Worm (Caenorhabditis elegans) whole organism, L2 larva: Measurements from ENCODE around the gene pals-22.

ENCODE experiments used
- C34F6.9 ChIP-seq: fragments of 150-350 bp; optimal IDR thresholded peaks from 2 replicates; lab custom pipeline; 2014; ENCODE audit warnings: missing biosample characterization, missing genetic modification characterization
- F13H6.1 ChIP-seq: sonication (generic microtip); optimal IDR thresholded peaks from 2 replicates; lab custom pipeline; 2016; ENCODE audit warnings: missing genetic modification characterization, missing compliant biosample characterization
- Y55F3AM.14 ChIP-seq: fragments of 200-800 bp; sonication (Bioruptor generic); optimal IDR thresholded peaks from 2 replicates; lab custom pipeline; 2018; ENCODE audit warnings: mild to moderate bottlenecking, missing genetic modification characterization, missing compliant biosample characterization
- aly-2 ChIP-seq: fragments of 150-350 bp; optimal IDR thresholded peaks from 2 replicates; lab custom pipeline; 2014; ENCODE audit warnings: missing biosample characterization, missing genetic modification characterization
- blmp-1 ChIP-seq: sonication (generic microtip); optimal IDR thresholded peaks from 2 replicates; lab custom pipeline; 2017; ENCODE audit warnings: missing genetic modification characterization, mild to moderate bottlenecking, missing compliant biosample characterization, antibody characterized with exemption, moderate library complexity; ENCODE audit not compliant: insufficient read depth
- ceh-16 ChIP-seq: fragments of 150-350 bp; optimal IDR thresholded peaks from 2 replicates; lab custom pipeline; 2014; ENCODE audit warnings: missing biosample characterization, missing genetic modification characterization
- ceh-82 ChIP-seq: fragments of 150-350 bp; optimal IDR thresholded peaks from 2 replicates; lab custom pipeline; 2014; ENCODE audit warnings: missing biosample characterization, missing genetic modification characterization
- crh-2 ChIP-seq: sonication (generic microtip); optimal IDR thresholded peaks from 2 replicates; lab custom pipeline; 2017; ENCODE audit warnings: missing biosample characterization, missing genetic modification characterization
- dmd-4 ChIP-seq: sonication (generic microtip); optimal IDR thresholded peaks from 2 replicates; lab custom pipeline; 2017; ENCODE audit warnings: missing biosample characterization, missing genetic modification characterization
- egl-27 ChIP-seq: sonication (generic microtip); optimal IDR thresholded peaks from 3 replicates; lab custom pipeline; 2017; ENCODE audit warnings: missing biosample characterization, missing genetic modification reagents, missing genetic modification characterization
- elt-1 ChIP-seq: fragments of 150-350 bp; optimal IDR thresholded peaks from 2 replicates; lab custom pipeline; 2014; ENCODE audit warnings: missing biosample characterization, missing genetic modification characterization
- fos-1 ChIP-seq: fragments of 150-350 bp; optimal IDR thresholded peaks from 2 replicates; lab custom pipeline; 2014; ENCODE audit warnings: missing biosample characterization, missing genetic modification characterization
- gmeb-1 ChIP-seq: fragments of 150-350 bp; optimal IDR thresholded peaks from 2 replicates; lab custom pipeline; 2014; ENCODE audit warnings: missing biosample characterization, missing genetic modification characterization
- lin-11 ChIP-seq: fragments of 150-350 bp; sonication (generic microtip); optimal IDR thresholded peaks from 2 replicates; lab custom pipeline; 2014; ENCODE audit warnings: missing biosample characterization, missing genetic modification characterization, inconsistent platforms, mixed read lengths
- lin-39 ChIP-seq: fragments of 150-350 bp; optimal IDR thresholded peaks from 2 replicates; lab custom pipeline; 2014; ENCODE audit warnings: missing biosample characterization, missing genetic modification reagents, missing genetic modification characterization
- mbf-1 ChIP-seq: sonication (generic microtip); optimal IDR thresholded peaks from 2 replicates; lab custom pipeline; 2017; ENCODE audit warnings: missing biosample characterization, missing genetic modification characterization
- mdl-1 ChIP-seq, 2 experiments: fragments of 150-350 bp in 1 of 2; sonication (generic microtip) in 1 of 2; optimal IDR thresholded peaks; 2 replicates each; lab custom pipeline; 2017; ENCODE audit warnings: missing biosample characterization in 2 of 2, missing genetic modification characterization in 2 of 2
- nhr-10 ChIP-seq: sonication (generic microtip); optimal IDR thresholded peaks from 2 replicates; lab custom pipeline; 2017; ENCODE audit warnings: missing biosample characterization, missing genetic modification characterization
- nhr-11 ChIP-seq: fragments of 150-350 bp; optimal IDR thresholded peaks from 2 replicates; lab custom pipeline; 2014; ENCODE audit warnings: missing biosample characterization, missing genetic modification characterization
- nhr-12 ChIP-seq: fragments of 150-350 bp; optimal IDR thresholded peaks from 2 replicates; lab custom pipeline; 2014; ENCODE audit warnings: missing biosample characterization, missing genetic modification characterization
- nhr-129 ChIP-seq: fragments of 150-350 bp; optimal IDR thresholded peaks from 2 replicates; lab custom pipeline; 2014; ENCODE audit warnings: missing biosample characterization, missing genetic modification characterization
- nhr-21 ChIP-seq: fragments of 150-350 bp; optimal IDR thresholded peaks from 2 replicates; lab custom pipeline; 2014; ENCODE audit warnings: missing biosample characterization, missing genetic modification characterization
- nhr-237 ChIP-seq: fragments of 150-350 bp; optimal IDR thresholded peaks from 2 replicates; lab custom pipeline; 2014; ENCODE audit warnings: missing biosample characterization, missing genetic modification characterization
- nhr-25 ChIP-seq: fragments of 150-350 bp; sonication (generic microtip); optimal IDR thresholded peaks from 3 replicates; lab custom pipeline; 2014; ENCODE audit warnings: missing biosample characterization, missing genetic modification characterization
- nhr-6 ChIP-seq: fragments of 150-350 bp; optimal IDR thresholded peaks from 2 replicates; lab custom pipeline; 2014; ENCODE audit warnings: missing biosample characterization, missing genetic modification characterization
- nhr-77 ChIP-seq: fragments of 150-350 bp; optimal IDR thresholded peaks from 2 replicates; lab custom pipeline; 2014; ENCODE audit warnings: missing biosample characterization, missing genetic modification characterization
- sem-4 ChIP-seq: fragments of 150-350 bp; optimal IDR thresholded peaks from 2 replicates; lab custom pipeline; 2014; ENCODE audit warnings: missing biosample characterization, missing genetic modification reagents, missing genetic modification characterization
- skn-1 ChIP-seq: sonication (generic microtip); optimal IDR thresholded peaks from 2 replicates; lab custom pipeline; 2017; ENCODE audit warnings: missing biosample characterization, missing genetic modification characterization
- sma-3 ChIP-seq: sonication (generic microtip); optimal IDR thresholded peaks from 2 replicates; lab custom pipeline; 2016; ENCODE audit warnings: missing genetic modification reagents, missing genetic modification characterization, missing compliant biosample characterization
- sma-9 ChIP-seq, 2 experiments: fragments of 150-350 bp in 1 of 2; sonication (generic microtip) in 1 of 2; optimal IDR thresholded peaks; 2 replicates each; lab custom pipeline; 2014 to 2016; ENCODE audit warnings: missing genetic modification characterization in 2 of 2, mild to moderate bottlenecking in 1 of 2, missing biosample characterization in 1 of 2, missing compliant biosample characterization in 1 of 2, missing genetic modification reagents in 1 of 2, moderate library complexity in 1 of 2
- snpc-4 ChIP-seq: fragments of 150-350 bp; optimal IDR thresholded peaks from 2 replicates; lab custom pipeline; 2014; ENCODE audit warnings: missing biosample characterization, missing genetic modification characterization
- unc-55 ChIP-seq: fragments of 150-350 bp; sonication (generic microtip); optimal IDR thresholded peaks from 3 replicates; lab custom pipeline; 2014; ENCODE audit warnings: missing biosample characterization, missing genetic modification reagents, missing genetic modification characterization
- unc-62 ChIP-seq: fragments of 150-350 bp; optimal IDR thresholded peaks from 2 replicates; lab custom pipeline; 2014; ENCODE audit warnings: missing biosample characterization, missing genetic modification reagents, missing genetic modification characterization
- ztf-1 ChIP-seq: fragments of 200-800 bp; sonication (Bioruptor generic); conservative IDR thresholded peaks from 2 replicates; pipeline ENCODE4 v1.3.6; 2022; ENCODE audit warnings: missing genetic modification characterization, missing compliant biosample characterization
- ztf-4 ChIP-seq: fragments of 150-350 bp; optimal IDR thresholded peaks from 2 replicates; lab custom pipeline; 2014; ENCODE audit warnings: missing biosample characterization, missing genetic modification characterization

The pals-22 gene

DNA sequence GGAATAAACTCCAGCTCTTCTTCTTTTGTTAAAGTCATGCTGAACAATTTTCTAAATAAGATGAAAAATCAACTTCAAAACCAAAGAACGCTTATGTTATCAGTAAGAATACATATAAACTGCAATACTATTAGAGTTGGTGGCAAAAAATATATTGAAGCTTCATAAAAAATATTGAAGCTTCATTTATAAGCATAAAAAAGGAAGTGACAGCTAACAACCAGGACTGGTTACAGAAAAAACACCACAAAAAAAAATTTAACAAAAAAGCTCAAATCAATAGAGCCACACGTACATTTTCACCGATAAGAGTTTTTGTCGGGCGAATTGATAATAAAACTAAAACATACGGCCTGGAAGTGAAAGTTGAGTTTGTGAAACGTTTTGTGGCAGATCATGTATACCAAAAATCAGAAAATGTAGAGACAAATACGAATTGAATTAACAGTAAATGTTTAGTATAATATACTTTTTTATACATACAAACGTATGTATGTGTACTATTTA is 15.4 kb downstream of the pals-22 start, which contains the start of gene sqst-5:
Gene sqst-5 (minus strand): TSS at position 51 of the 507 bp plus-strand sequence.
- TF ChIP-seq fos-1 (tag; lab: Kevin White, UChicago), result peak; percentile 65
- no peak for TF ChIP-seq ceh-16
- peak; percentile 4 for TF ChIP-seq gmeb-1
- TF ChIP-seq lin-11 (tag; lab: Kevin White, UChicago), result no peak
- no peak for TF ChIP-seq nhr-77 (tag; lab: Kevin White, UChicago)

- TF ChIP-seq unc-62 (no peak), mdl-1 (tag; optimal IDR thresholded peaks at IDR 0.05; lab: Kevin White, UChicago) (no peak), nhr-11 (tag; lab: Kevin White, UChicago) (no peak), nhr-237 (no peak), fos-1 (tag; lab: Kevin White, UChicago) (no peak), nhr-129 (tag; lab: Kevin White, UChicago) (no peak), ztf-1 (GFP tag; lab: Robert Waterston, UW) (no peak), C34F6.9 (tag; lab: Kevin White, UChicago) (no peak), nhr-21 (tag; lab: Kevin White, UChicago) (no peak), ztf-4 (no peak), nhr-12 (tag; lab: Kevin White, UChicago) (no peak), nhr-25 (tag; lab: Kevin White, UChicago) (no peak), elt-1 (tag; lab: Kevin White, UChicago) (no peak), Y55F3AM.14 (GFP tag; lab: Kevin White, UChicago) (no peak), lin-39 (tag; lab: Kevin White, UChicago) (no peak), skn-1 (tag; lab: Kevin White, UChicago) (no peak)
Observed at ce11 chrIII:149132-149531, 16.9 kb downstream of the pals-22 start.

DNA sequence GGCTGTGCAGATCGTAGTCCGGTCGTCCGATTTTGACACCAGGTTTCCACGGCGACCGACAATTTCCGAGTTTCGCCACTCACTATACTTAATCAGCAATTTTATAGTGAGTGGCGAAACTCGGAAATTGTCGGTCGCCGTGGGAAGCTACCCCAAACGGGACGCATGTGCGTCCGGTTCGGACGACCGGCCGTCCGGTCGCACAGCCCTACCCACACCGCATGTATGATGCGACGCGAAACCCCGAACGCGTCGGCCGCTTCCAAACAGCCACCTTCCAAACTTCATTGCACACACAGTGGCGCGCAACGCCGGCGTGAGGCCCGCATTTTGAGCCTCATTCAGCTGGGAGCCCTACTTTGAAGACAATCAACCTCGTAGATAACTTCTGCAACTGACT is 18.9 kb downstream of the pals-22 start:
- TF ChIP-seq elt-1 (tag; lab: Kevin White, UChicago) (no peak), lin-39 (tag; lab: Kevin White, UChicago) (no peak), dmd-4 (no peak), sma-3 (GFP tag; lab: Kevin White, UChicago) (no peak), Y55F3AM.14 (GFP tag; lab: Kevin White, UChicago) (no peak), mdl-1 (tag; optimal IDR thresholded peaks at IDR 0.05; lab: Kevin White, UChicago) (no peak), nhr-6 (tag; lab: Kevin White, UChicago) (no peak), blmp-1 (no peak), ceh-82 (no peak), fos-1 (tag; lab: Kevin White, UChicago) (no peak), gmeb-1 (no peak), sma-9 (GFP tag; optimal IDR thresholded peaks at IDR 0.05; lab: Kevin White, UChicago) (no peak), sma-9 (tag; optimal IDR thresholded peaks at IDR 0.05; lab: Kevin White, UChicago) (no peak), nhr-25 (tag; lab: Kevin White, UChicago) (no peak), unc-55 (GFP tag; lab: Kevin White, UChicago) (no peak), nhr-10 (tag; lab: Kevin White, UChicago) (no peak), lin-11 (tag; lab: Kevin White, UChicago) (no peak), mbf-1 (no peak), sem-4 (no peak)

ce11 chrIII:154168-154567 is 21.9 kb downstream of the pals-22 start:
- TF ChIP-seq snpc-4 (tag; lab: Kevin White, UChicago) (no peak), lin-11 (tag; lab: Kevin White, UChicago) (no peak), ceh-16 (no peak), nhr-77 (tag; lab: Kevin White, UChicago) (no peak), sem-4 (no peak), ztf-1 (GFP tag; lab: Robert Waterston, UW) (no peak), sma-9 (GFP tag; optimal IDR thresholded peaks at IDR 0.05; lab: Kevin White, UChicago) (peak; percentile 72), sma-9 (tag; optimal IDR thresholded peaks at IDR 0.05; lab: Kevin White, UChicago) (no peak), nhr-129 (tag; lab: Kevin White, UChicago) (no peak), C34F6.9 (tag; lab: Kevin White, UChicago) (no peak), F13H6.1 (tag; lab: Kevin White, UChicago) (no peak), aly-2 (no peak), crh-2 (tag; lab: Kevin White, UChicago) (peak; percentile 71), nhr-10 (tag; lab: Kevin White, UChicago) (no peak), sma-3 (GFP tag; lab: Kevin White, UChicago) (peak; percentile 17), elt-1 (tag; lab: Kevin White, UChicago) (no peak), skn-1 (tag; lab: Kevin White, UChicago) (peak; percentile 34), gmeb-1 (peak; percentile 61), lin-39 (tag; lab: Kevin White, UChicago) (no peak), fos-1 (tag; lab: Kevin White, UChicago) (peak; percentile 100), egl-27 (tag; lab: Kevin White, UChicago) (peak; percentile 55), unc-62 (no peak)
